Worm (Caenorhabditis elegans) whole organism, midembryonic: ENCODE data around the gene nhr-251.

Experiments
- cog-1 ChIP-seq: sonication (generic microtip); optimal IDR thresholded peaks from 2 replicates; lab custom pipeline; 2016; ENCODE audit warnings: missing genetic modification characterization, missing compliant biosample characterization
- flt-1 ChIP-seq: fragments of 200-800 bp; sonication (Bioruptor generic); IDR thresholded peaks from 2 replicates; pipeline ENCODE4 v1.3.6; 2022; ENCODE audit warnings: missing genetic modification characterization, missing compliant biosample characterization
- med-1 ChIP-seq: sonication (generic microtip); optimal IDR thresholded peaks from 2 replicates; lab custom pipeline; 2017; ENCODE audit warnings: missing genetic modification characterization, mild to moderate bottlenecking, missing compliant biosample characterization, antibody characterized with exemption, missing genetic modification reagents; ENCODE audit not compliant: insufficient read depth

ce11 chrV:617917-618316 is 17.6 kb downstream of the nhr-251 start:
- TF ChIP-seq cog-1 (tag; lab: Kevin White, UChicago) (no peak), flt-1 (GFP tag; lab: Robert Waterston, UW) (no peak), med-1 (GFP tag; lab: Kevin White, UChicago) (no peak)
